Fruit fly (Drosophila melanogaster): ENCODE measurements around the gene CG33725.
A peak's percentile ranks its signal among the peaks of the same experiment; 100 is the strongest.

DNA sequence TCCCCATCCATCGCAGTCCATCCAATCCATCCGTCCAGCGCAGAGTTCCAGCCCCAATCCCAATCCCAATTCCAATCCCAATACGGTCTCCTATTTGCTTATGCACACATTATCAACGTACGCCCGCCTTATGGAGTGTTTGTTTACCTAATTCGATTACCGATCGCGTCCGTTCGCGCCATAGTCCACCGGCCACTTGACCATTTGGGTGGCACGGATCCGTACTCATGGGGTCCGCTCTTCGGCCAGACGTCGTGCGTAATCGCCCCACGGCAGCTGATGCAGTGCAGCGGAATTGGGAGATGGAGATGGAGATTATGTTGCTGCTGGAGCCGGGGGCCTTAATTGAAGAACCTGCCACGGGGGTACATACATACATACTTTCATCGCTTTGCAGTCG lies 11.9 kb upstream of the CG33725 start:
- TF ChIP-seq Eip74EF (GFP tag; optimal IDR thresholded peaks at IDR 0.05) (no peak), usp (GFP tag; optimal IDR thresholded peaks at IDR 0.05) (no peak), CG33213 (GFP tag; optimal IDR thresholded peaks at IDR 0.05) (no peak), CG17385 (GFP tag; optimal IDR thresholded peaks at IDR 0.05) (no peak), corto (GFP tag; optimal IDR thresholded peaks at IDR 0.05) (no peak), prd (optimal IDR thresholded peaks at IDR 0.05) (no peak), prd (GFP tag; IDR thresholded peaks at IDR 0.05) (0 out of 3 replicates have a peak, but pooled peaks have one; percentile 20), CG1529 (GFP tag; optimal IDR thresholded peaks at IDR 0.05) (no peak), CG10543 (GFP tag; optimal IDR thresholded peaks at IDR 0.05) (no peak), Opbp (GFP tag; IDR thresholded peaks at IDR 0.05; ENCODE audit: partially characterized antibody) (no peak), Xrp1 (GFP tag; IDR thresholded peaks at IDR 0.05) (no peak), CG32772 (GFP tag; IDR thresholded peaks at IDR 0.05) (no peak)
